Fruit fly (Drosophila melanogaster) S2 (cell line): ENCODE data around the gene yip7.

ENCODE experiments used
- CG8478 ChIP-seq: fragments of >200 bp; optimal IDR thresholded peaks from 2 replicates; lab custom pipeline; 2018
- CTCF ChIP-seq, 2 experiments: fragments of >200 bp; optimal IDR thresholded peaks; 2 replicates each; lab custom pipeline; 2018

dm6 chr3L:6034916-6035315, at the start of gene yip7:
- TF ChIP-seq CTCF (optimal IDR thresholded peaks at IDR 0.05; lab: Kevin White, UChicago) (no peak), CG8478 (lab: Kevin White, UChicago) (no peak)
